Worm (Caenorhabditis elegans) whole organism, young adult: Measurements from ENCODE around the gene col-144.

ENCODE experiments used
- D2030.7 ChIP-seq: fragments of 200-800 bp; sonication (Bioruptor generic); IDR thresholded peaks from 2 replicates; pipeline ENCODE4 v1.3.6; 2022; ENCODE audit warnings: missing genetic modification reagents, missing genetic modification characterization, missing compliant biosample characterization
- F39B2.1 ChIP-seq: fragments of 200-800 bp; sonication (Bioruptor generic); IDR thresholded peaks from 2 replicates; pipeline ENCODE4 v1.3.6; 2022; ENCODE audit warnings: missing genetic modification reagents, missing genetic modification characterization, missing compliant biosample characterization
- Y79H2A.3 ChIP-seq: fragments of 200-800 bp; sonication (Bioruptor generic); conservative IDR thresholded peaks from 2 replicates; pipeline ENCODE4 v1.3.6; 2022; ENCODE audit warnings: missing genetic modification reagents, missing genetic modification characterization, missing compliant biosample characterization
- dpl-1 ChIP-seq: fragments of 150-350 bp; optimal IDR thresholded peaks from 2 replicates; lab custom pipeline; 2014; ENCODE audit warnings: missing biosample characterization, missing genetic modification reagents, missing genetic modification characterization
- lin-40 ChIP-seq: sonication (generic microtip); optimal IDR thresholded peaks from 2 replicates; lab custom pipeline; 2016; ENCODE audit warnings: missing genetic modification characterization, mild to moderate bottlenecking, missing compliant biosample characterization, missing genotype, missing genetic modification reagents
- madf-10 ChIP-seq: sonication (generic microtip); optimal IDR thresholded peaks from 2 replicates; lab custom pipeline; 2016; ENCODE audit warnings: mild to moderate bottlenecking, missing genetic modification characterization, missing compliant biosample characterization
- mxl-1 ChIP-seq: sonication (generic microtip); optimal IDR thresholded peaks from 2 replicates; lab custom pipeline; 2016; ENCODE audit warnings: missing genetic modification characterization, missing compliant biosample characterization
- nhr-120 ChIP-seq: fragments of 200-800 bp; sonication (Bioruptor generic); IDR thresholded peaks from 2 replicates; pipeline ENCODE4 v1.3.6; 2022; ENCODE audit warnings: missing genetic modification characterization, missing compliant biosample characterization
- unc-62 ChIP-seq: fragments of 150-350 bp; optimal IDR thresholded peaks from 2 replicates; lab custom pipeline; 2014; ENCODE audit warnings: missing biosample characterization, missing genetic modification reagents, missing genetic modification characterization

ce11 chrV:9123186-9123585 lies 37.3 kb downstream of the col-144 start, which contains the start of gene F21C10.11:
- TF ChIP-seq nhr-120 (GFP tag; lab: Robert Waterston, UW) (no peak), unc-62 (no peak), F39B2.1 (GFP tag; lab: Robert Waterston, UW) (no peak), madf-10 (tag; lab: Kevin White, UChicago) (no peak), dpl-1 (GFP tag; lab: Kevin White, UChicago) (no peak), lin-40 (tag; lab: Kevin White, UChicago) (no peak), D2030.7 (GFP tag; lab: Robert Waterston, UW) (no peak), mxl-1 (tag; lab: Kevin White, UChicago) (no peak), Y79H2A.3 (GFP tag; lab: Robert Waterston, UW) (no peak)
